Fruit fly (Drosophila melanogaster) whole organism, prepupa: Measurements from ENCODE around the gene sba.

Experiments used
- CG10669 ChIP-seq: fragments of 200-800 bp; sonication (Bioruptor generic); optimal IDR thresholded peaks from 3 replicates; lab custom pipeline; 2018; ENCODE audit warnings: missing biosample characterization, mild to moderate bottlenecking, missing genetic modification characterization, moderate library complexity
- CG11762 ChIP-seq: fragments of 200-800 bp; sonication (Bioruptor generic); optimal IDR thresholded peaks from 3 replicates; lab custom pipeline; 2016; ENCODE audit warnings: missing biosample characterization, missing genetic modification characterization; ENCODE audit not compliant: insufficient read depth
- CG16779 ChIP-seq: fragments of 200-800 bp; sonication (Bioruptor generic); optimal IDR thresholded peaks from 3 replicates; lab custom pipeline; 2017; ENCODE audit warnings: missing biosample characterization, mild to moderate bottlenecking, missing genetic modification characterization
- CG31627 ChIP-seq: fragments of 200-800 bp; sonication (Bioruptor generic); optimal IDR thresholded peaks from 3 replicates; lab custom pipeline; 2016; ENCODE audit warnings: missing biosample characterization, missing genetic modification characterization
- CG7368 ChIP-seq: fragments of 200-800 bp; sonication (Bioruptor generic); optimal IDR thresholded peaks from 3 replicates; lab custom pipeline; 2016; ENCODE audit warnings: missing biosample characterization, missing genetic modification characterization
- eg ChIP-seq: fragments of 200-800 bp; sonication (Bioruptor generic); IDR thresholded peaks from 3 replicates; pipeline ENCODE4 v1.3.6; 2022; ENCODE audit warnings: missing biosample characterization, missing genetic modification characterization
- net ChIP-seq: fragments of 200-800 bp; sonication (Bioruptor generic); optimal IDR thresholded peaks from 3 replicates; lab custom pipeline; 2016; ENCODE audit warnings: missing biosample characterization, missing genetic modification characterization
- salr ChIP-seq, 2 experiments: fragments of 200-800 bp; sonication (Bioruptor generic); optimal IDR thresholded peaks; 3 replicates each; lab custom pipeline; 2016 to 2018; ENCODE audit warnings: missing biosample characterization in 2 of 2, missing genetic modification characterization in 2 of 2, mild to moderate bottlenecking in 1 of 2

DNA sequence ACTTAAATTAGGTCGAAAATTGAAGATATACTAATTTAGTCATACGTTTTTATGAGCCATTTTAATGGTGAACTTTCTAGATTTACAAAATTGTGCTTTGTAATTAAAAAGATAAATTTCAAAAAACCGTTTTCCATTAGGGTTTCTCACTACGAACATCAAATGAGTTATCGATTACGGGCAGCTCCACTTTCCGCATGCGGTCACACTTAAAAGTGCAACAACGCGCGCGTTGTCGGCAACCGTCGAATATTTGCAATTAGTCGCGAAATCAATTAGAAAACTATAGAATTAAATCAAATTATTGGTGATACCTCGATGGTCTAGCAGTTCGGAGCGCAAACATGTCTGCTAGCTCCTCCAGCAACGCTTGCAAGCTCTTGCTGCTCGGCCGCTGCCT is 1.4 kb upstream of the sba start, which contains the start of gene Ndc1:
- TF ChIP-seq eg (no peak), salr (GFP tag; optimal IDR thresholded peaks at IDR 0.05; lab: Kevin White, UChicago) (no peak), CG16779 (tag; lab: Kevin White, UChicago) (no peak), CG10669 (GFP tag; lab: Kevin White, UChicago) (no peak), net (GFP tag; lab: Kevin White, UChicago) (no peak), CG7368 (GFP tag; lab: Kevin White, UChicago) (no peak), CG11762 (GFP tag; lab: Kevin White, UChicago) (no peak), CG31627 (GFP tag; lab: Kevin White, UChicago) (no peak)
